Fruit fly (Drosophila melanogaster) whole organism, pupa: ENCODE data around the gene Pa1.

Source experiments
- CG10348 ChIP-seq: fragments of 200-800 bp; sonication (Bioruptor generic); IDR thresholded peaks from 2 replicates; pipeline ENCODE4 v1.3.6; 2022; ENCODE audit warnings: missing biosample characterization, missing genetic modification characterization
- CG14655 ChIP-seq: fragments of 200-800 bp; sonication (Bioruptor generic); optimal IDR thresholded peaks from 3 replicates; lab custom pipeline; 2017; ENCODE audit warnings: mild to moderate bottlenecking, missing biosample characterization, missing genetic modification reagents, missing genetic modification characterization
- CG8301 ChIP-seq: fragments of 200-800 bp; sonication (Bioruptor generic); optimal IDR thresholded peaks from 2 replicates; lab custom pipeline; 2018; ENCODE audit warnings: missing biosample characterization, mild to moderate bottlenecking, missing genetic modification characterization
- EcR ChIP-seq: fragments of 200-800 bp; sonication (Bioruptor generic); optimal IDR thresholded peaks from 3 replicates; lab custom pipeline; 2019; ENCODE audit warnings: missing biosample characterization, missing genetic modification characterization, mild to moderate bottlenecking, moderate library complexity, missing genetic modification reagents

DNA sequence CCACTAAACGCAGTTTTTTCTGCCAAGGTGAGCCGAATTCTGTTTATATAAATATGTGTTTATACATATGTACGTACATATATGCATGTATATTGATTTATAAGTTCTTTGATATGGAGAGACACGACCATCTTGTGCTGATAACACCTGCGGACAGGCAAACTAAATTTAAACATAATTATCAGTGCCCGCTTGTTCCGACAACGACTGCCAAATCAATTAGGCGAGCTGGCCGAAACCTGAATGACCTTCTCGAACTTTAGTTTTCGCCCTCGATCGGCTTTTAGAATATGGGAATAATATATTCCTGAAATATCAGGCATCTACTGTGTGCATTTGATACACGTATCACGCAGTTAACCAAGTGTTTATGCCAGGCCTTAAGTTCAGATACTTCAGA lies 16.3 kb upstream of the Pa1 start:
- TF ChIP-seq CG8301 (tag; lab: Kevin White, UChicago) (no peak), CG10348 (no peak), EcR (GFP tag; lab: Kevin White, UChicago) (no peak), CG14655 (GFP tag; lab: Kevin White, UChicago) (no peak)
